Worm (Caenorhabditis elegans) whole organism, early embryonic: ENCODE results near the gene F21D9.8.

Experiments
- B0310.2 ChIP-seq: sonication (generic microtip); optimal IDR thresholded peaks from 2 replicates; lab custom pipeline; 2016; ENCODE audit warnings: mild to moderate bottlenecking, missing genetic modification characterization, missing compliant biosample characterization
- F13C5.2 ChIP-seq: sonication (generic microtip); optimal IDR thresholded peaks from 2 replicates; lab custom pipeline; 2017; ENCODE audit warnings: mild to moderate bottlenecking, missing genetic modification characterization, inconsistent platforms, missing compliant biosample characterization
- aly-1 ChIP-seq: sonication (generic microtip); optimal IDR thresholded peaks from 2 replicates; lab custom pipeline; 2016; ENCODE audit warnings: missing genetic modification characterization, missing compliant biosample characterization
- ama-1 ChIP-seq: fragments of 150-350 bp; optimal IDR thresholded peaks from 2 replicates; lab custom pipeline; 2014
- ceh-13 ChIP-seq: fragments of 200-800 bp; sonication (Bioruptor generic); optimal IDR thresholded peaks from 2 replicates; lab custom pipeline; 2018; ENCODE audit warnings: mild to moderate bottlenecking, missing genetic modification characterization, missing compliant biosample characterization
- ceh-36 ChIP-seq: sonication (generic microtip); optimal IDR thresholded peaks from 2 replicates; lab custom pipeline; 2016; ENCODE audit warnings: missing genetic modification characterization, inconsistent platforms, missing compliant biosample characterization
- ets-7 ChIP-seq: sonication (generic microtip); optimal IDR thresholded peaks from 2 replicates; lab custom pipeline; 2016; ENCODE audit warnings: missing genotype, missing genetic modification characterization, missing compliant biosample characterization
- flt-1 ChIP-seq: fragments of 200-800 bp; sonication (Bioruptor generic); IDR thresholded peaks from 2 replicates; pipeline ENCODE4 v1.3.6; 2022; ENCODE audit warnings: missing genetic modification characterization, missing compliant biosample characterization
- hmbx-1 ChIP-seq: sonication (generic microtip); optimal IDR thresholded peaks from 2 replicates; lab custom pipeline; 2016; ENCODE audit warnings: mild to moderate bottlenecking, missing genetic modification characterization, missing compliant biosample characterization
- hmg-4 ChIP-seq: fragments of 200-800 bp; sonication (Bioruptor generic); optimal IDR thresholded peaks from 2 replicates; lab custom pipeline; 2018; ENCODE audit warnings: mild to moderate bottlenecking, missing genetic modification characterization, missing compliant biosample characterization
- hnd-1 ChIP-seq: sonication (generic microtip); optimal IDR thresholded peaks from 2 replicates; lab custom pipeline; 2016; ENCODE audit warnings: missing genetic modification characterization, missing compliant biosample characterization
- pes-1 ChIP-seq: fragments of 200-800 bp; sonication (Bioruptor generic); IDR thresholded peaks from 2 replicates; pipeline ENCODE4 v1.3.6; 2022; ENCODE audit warnings: missing genetic modification reagents, missing genetic modification characterization, missing compliant biosample characterization
- scrt-1 ChIP-seq: fragments of 200-800 bp; sonication (Bioruptor generic); IDR thresholded peaks from 2 replicates; pipeline ENCODE4 v1.3.6; 2022; ENCODE audit warnings: missing genetic modification characterization, missing compliant biosample characterization
- sea-1 ChIP-seq: fragments of 200-800 bp; sonication (Bioruptor generic); conservative IDR thresholded peaks from 2 replicates; pipeline ENCODE4 v1.3.6; 2022; ENCODE audit warnings: missing genetic modification characterization, missing compliant biosample characterization
- tbx-11 ChIP-seq: fragments of 200-800 bp; sonication (Bioruptor generic); IDR thresholded peaks from 2 replicates; pipeline ENCODE4 v1.3.6; 2022; ENCODE audit warnings: missing genetic modification characterization, missing compliant biosample characterization
- tbx-37 ChIP-seq: fragments of 200-800 bp; sonication (Bioruptor generic); conservative IDR thresholded peaks from 2 replicates; pipeline ENCODE4 v1.3.6; 2022; ENCODE audit warnings: missing genetic modification reagents, missing genetic modification characterization, missing compliant biosample characterization
- tra-4 ChIP-seq: sonication (generic microtip); optimal IDR thresholded peaks from 2 replicates; lab custom pipeline; 2017; ENCODE audit warnings: missing genetic modification characterization, missing compliant biosample characterization

The F21D9.8 gene

DNA sequence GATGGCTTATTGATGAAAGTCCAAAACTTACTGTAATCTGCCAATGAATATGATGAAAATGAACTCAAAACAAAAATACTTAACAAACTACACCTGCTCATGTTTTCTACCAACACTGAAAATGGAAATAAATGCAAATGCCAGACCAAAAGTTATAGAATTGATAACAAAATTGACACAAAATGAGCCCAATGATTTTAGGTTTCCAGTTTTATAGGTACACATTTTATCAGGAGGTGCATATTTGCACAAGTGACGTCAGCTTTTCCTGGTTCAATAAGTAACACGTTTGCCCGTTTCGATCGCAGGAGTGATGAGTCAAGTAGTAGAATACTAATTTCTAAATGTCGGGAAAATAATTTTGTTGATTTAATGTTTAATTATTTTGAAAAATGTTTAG is 16.9 kb upstream of the F21D9.8 start, which contains the start of gene F55C9.6:
F55C9.6 (minus strand) TSS at position 101 of the 400 bp plus-strand sequence.
- TF ChIP-seq hmg-4 (GFP tag; lab: Kevin White, UChicago) = no peak
- no peak for TF ChIP-seq scrt-1 (GFP tag; lab: Robert Waterston, UW)
- TF ChIP-seq ceh-36 (tag; lab: Kevin White, UChicago) = no peak
- no peak for TF ChIP-seq tbx-11 (GFP tag; lab: Robert Waterston, UW)
- no peak for TF ChIP-seq pes-1
- TF ChIP-seq hnd-1 (tag; lab: Kevin White, UChicago) = no peak
- TF ChIP-seq F13C5.2 (tag; lab: Kevin White, UChicago) = no peak
- no peak for TF ChIP-seq tbx-37 (GFP tag; lab: Robert Waterston, UW)
- no peak for TF ChIP-seq ama-1 (lab: Kevin White, UChicago)
- TF ChIP-seq sea-1 = no peak

DNA sequence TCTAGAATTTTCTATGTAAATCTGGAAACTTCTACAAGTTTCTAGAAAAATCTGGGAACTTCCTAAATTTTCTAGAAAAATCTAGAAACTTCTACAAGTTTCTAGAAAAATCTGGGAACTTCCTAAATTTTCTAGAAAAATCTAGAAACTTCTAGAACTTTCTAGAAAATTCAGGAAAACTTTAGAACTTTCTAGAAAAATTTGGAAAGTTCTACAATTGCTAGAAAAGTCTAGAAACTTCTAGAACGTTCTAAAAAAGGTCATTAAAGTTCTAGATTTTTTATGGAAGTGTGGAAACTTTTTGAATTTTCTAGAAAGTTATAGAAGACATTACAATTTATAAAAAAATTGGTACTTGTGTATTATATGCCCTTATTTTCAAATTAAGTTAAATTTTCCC is 13.2 kb upstream of the F21D9.8 start, which contains the start of gene F55C9.5:
F55C9.5 (minus strand) TSS at position 101 of the 400 bp plus-strand sequence.
- TF ChIP-seq aly-1 (tag; lab: Kevin White, UChicago) = no peak
- no peak for TF ChIP-seq sea-1
- TF ChIP-seq tbx-37 (GFP tag; lab: Robert Waterston, UW) = no peak
- TF ChIP-seq hmbx-1 = no peak
- no peak for TF ChIP-seq hmg-4 (GFP tag; lab: Kevin White, UChicago)
- TF ChIP-seq ceh-13 (GFP tag; lab: Kevin White, UChicago) = no peak
- TF ChIP-seq pes-1 = no peak
- TF ChIP-seq F13C5.2 (tag; lab: Kevin White, UChicago) = no peak
- no peak for TF ChIP-seq tbx-11 (GFP tag; lab: Robert Waterston, UW)
- TF ChIP-seq tra-4 (tag; lab: Kevin White, UChicago) = no peak
- no peak for TF ChIP-seq ama-1 (lab: Kevin White, UChicago)
- no peak for TF ChIP-seq hnd-1 (tag; lab: Kevin White, UChicago)
- TF ChIP-seq ets-7 (tag; lab: Kevin White, UChicago) = no peak
- TF ChIP-seq B0310.2 (tag; lab: Kevin White, UChicago) = no peak
- TF ChIP-seq flt-1 (GFP tag; lab: Robert Waterston, UW) = no peak
- TF ChIP-seq ceh-36 (tag; lab: Kevin White, UChicago) = no peak
- TF ChIP-seq scrt-1 (GFP tag; lab: Robert Waterston, UW) = no peak

DNA sequence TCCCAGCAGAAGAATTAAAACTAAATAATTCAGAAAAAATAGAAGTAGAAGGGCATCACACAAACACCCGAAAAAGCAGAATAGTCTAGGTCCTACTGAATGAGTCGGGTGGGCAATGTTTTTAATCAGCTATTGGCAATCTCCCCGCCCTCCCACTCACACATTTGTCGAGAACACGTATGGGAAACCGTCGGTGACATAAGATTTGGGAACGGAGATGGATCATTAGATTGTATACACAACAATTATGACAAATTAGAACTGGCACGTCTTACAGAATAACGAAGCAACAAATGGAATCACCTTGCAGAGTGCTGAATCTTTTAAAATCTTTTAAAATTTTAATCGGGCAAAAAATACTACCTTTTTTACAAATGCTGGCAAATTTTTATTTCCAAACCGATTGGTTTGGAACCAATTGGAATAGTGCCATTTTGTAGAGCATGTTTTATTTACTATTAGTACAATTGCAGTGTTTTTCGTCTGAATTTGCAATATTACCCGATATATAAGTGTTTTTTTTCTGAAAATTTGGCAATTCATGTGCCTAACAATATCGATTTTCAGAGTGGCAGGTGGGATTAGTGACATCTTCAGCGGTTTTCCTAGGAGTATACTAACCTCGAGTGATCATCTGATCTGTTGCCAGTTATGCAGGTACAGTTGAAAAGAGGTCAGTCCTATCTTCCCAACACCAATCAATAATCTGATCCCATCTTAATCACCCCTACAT is 8.5 kb upstream of the F21D9.8 start, which contains the start of the genes F55C9.3 and fbxb-57:
F55C9.3 (minus strand) TSS at position 101 of the 733 bp plus-strand sequence.
fbxb-57 (plus strand) TSS at position 683 of the 733 bp plus-strand sequence.
- TF ChIP-seq aly-1 (tag; lab: Kevin White, UChicago) (no peak), flt-1 (GFP tag; lab: Robert Waterston, UW) (no peak), sea-1 (no peak), hmg-4 (GFP tag; lab: Kevin White, UChicago) (no peak), tbx-11 (GFP tag; lab: Robert Waterston, UW) (no peak), tbx-37 (GFP tag; lab: Robert Waterston, UW) (no peak), ets-7 (tag; lab: Kevin White, UChicago) (no peak), F13C5.2 (tag; lab: Kevin White, UChicago) (no peak), B0310.2 (tag; lab: Kevin White, UChicago) (no peak), hnd-1 (tag; lab: Kevin White, UChicago) (no peak), hmbx-1 (no peak), tra-4 (tag; lab: Kevin White, UChicago) (no peak)

DNA sequence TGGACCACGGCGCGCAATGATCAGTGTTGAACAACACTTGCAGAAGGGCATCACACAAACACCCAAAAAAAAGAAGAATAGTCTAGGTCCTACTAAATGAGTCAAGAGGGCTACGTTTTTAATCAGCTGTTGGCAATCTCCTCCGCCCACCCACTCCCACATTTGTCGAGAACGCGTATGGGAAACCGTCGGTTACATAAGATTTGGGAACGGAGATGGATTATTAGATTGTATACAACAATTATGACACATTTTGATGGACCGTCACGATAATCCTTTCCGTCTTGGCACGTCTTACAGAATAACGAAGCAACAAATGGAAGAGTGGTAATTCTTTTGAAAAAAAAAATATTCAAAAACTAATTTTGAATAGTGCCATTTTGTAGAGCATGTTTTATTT is 6.1 kb upstream of the F21D9.8 start:
- no peak for TF ChIP-seq flt-1 (GFP tag; lab: Robert Waterston, UW)

DNA sequence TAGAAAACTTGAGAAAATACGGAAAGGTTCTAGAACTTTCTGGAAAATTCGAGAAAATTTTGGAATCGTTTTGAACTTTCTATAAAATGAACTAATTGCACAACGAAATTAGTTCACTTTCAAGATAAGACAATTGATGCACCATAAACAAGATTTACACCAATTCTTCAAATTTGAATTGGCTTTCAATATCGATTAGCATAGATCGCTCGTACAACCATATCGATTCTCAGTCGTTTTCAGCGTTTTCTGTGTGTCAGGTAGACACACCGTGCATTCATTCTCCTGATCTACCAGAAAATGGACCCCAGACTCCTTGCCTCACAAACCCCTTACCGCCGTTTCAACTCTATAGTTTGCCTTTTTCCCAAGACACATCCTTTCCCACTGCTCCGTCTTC is 2.5 kb upstream of the F21D9.8 start, which contains the start of gene fbxb-117:
fbxb-117 (plus strand) TSS at position 301 of the 400 bp plus-strand sequence.
- TF ChIP-seq hnd-1 (tag; lab: Kevin White, UChicago) = no peak
- no peak for TF ChIP-seq ceh-13 (GFP tag; lab: Kevin White, UChicago)
- TF ChIP-seq flt-1 (GFP tag; lab: Robert Waterston, UW) = no peak
- no peak for TF ChIP-seq B0310.2 (tag; lab: Kevin White, UChicago)
- no peak for TF ChIP-seq hmg-4 (GFP tag; lab: Kevin White, UChicago)
- TF ChIP-seq pes-1 = no peak
- TF ChIP-seq ets-7 (tag; lab: Kevin White, UChicago) = no peak
- no peak for TF ChIP-seq ama-1 (lab: Kevin White, UChicago)
- TF ChIP-seq tbx-11 (GFP tag; lab: Robert Waterston, UW) = no peak
- TF ChIP-seq sea-1 = no peak
- TF ChIP-seq tbx-37 (GFP tag; lab: Robert Waterston, UW) = no peak
- no peak for TF ChIP-seq scrt-1 (GFP tag; lab: Robert Waterston, UW)
- no peak for TF ChIP-seq aly-1 (tag; lab: Kevin White, UChicago)
- TF ChIP-seq hmbx-1 = no peak
- TF ChIP-seq tra-4 (tag; lab: Kevin White, UChicago) = no peak

DNA sequence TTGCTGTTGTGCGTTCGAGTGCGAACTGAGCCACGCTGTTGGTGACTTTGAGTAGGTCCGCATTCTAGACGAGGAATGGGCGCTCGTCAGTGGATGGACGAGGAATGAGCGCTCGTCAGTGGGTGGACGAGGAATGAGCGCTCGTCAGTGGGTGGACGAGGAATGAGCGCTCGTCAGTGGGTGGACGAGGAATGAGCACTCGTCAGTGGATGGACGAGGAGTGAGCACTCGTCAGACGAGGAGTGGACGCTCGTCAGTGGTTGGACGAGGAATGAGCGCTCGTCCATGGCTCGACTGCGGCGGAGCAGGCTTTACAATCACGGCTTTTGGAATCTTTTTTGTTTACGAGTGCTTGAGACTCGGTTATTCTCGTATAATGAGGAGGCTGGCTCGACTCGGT is 1.3 kb downstream of the F21D9.8 start:
- TF ChIP-seq ets-7 (tag; lab: Kevin White, UChicago) (no peak), hmg-4 (GFP tag; lab: Kevin White, UChicago) (no peak), scrt-1 (GFP tag; lab: Robert Waterston, UW) (no peak), ceh-13 (GFP tag; lab: Kevin White, UChicago) (no peak), tbx-37 (GFP tag; lab: Robert Waterston, UW) (no peak), ceh-36 (tag; lab: Kevin White, UChicago) (no peak), hnd-1 (tag; lab: Kevin White, UChicago) (no peak), flt-1 (GFP tag; lab: Robert Waterston, UW) (no peak), pes-1 (no peak)

DNA sequence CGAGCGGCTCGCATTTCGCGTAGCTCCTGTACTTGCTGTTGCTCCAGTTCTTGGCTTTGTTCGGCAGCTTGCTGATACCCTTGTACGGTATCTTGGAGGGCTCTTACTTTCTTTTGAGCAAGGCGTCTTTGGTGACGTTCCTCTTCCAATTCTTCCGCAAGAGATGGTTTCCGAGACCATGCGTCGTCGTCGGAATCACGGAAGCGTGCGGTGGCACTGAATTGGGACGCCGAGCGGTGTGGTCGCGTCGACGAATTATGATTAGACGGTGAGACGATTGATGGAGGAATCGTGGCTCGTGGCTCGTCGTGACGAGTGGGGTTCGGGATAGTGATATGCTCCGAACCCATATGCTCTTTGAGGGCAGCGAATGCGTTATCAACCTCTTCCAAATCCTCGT is 3.4 kb downstream of the F21D9.8 start:
- no peak for TF ChIP-seq ama-1 (lab: Kevin White, UChicago)
- no peak for TF ChIP-seq sea-1
- no peak for TF ChIP-seq tbx-11 (GFP tag; lab: Robert Waterston, UW)
- no peak for TF ChIP-seq ets-7 (tag; lab: Kevin White, UChicago)
- TF ChIP-seq tbx-37 (GFP tag; lab: Robert Waterston, UW) = no peak
- TF ChIP-seq tra-4 (tag; lab: Kevin White, UChicago) = no peak
- TF ChIP-seq F13C5.2 (tag; lab: Kevin White, UChicago) = no peak
- no peak for TF ChIP-seq B0310.2 (tag; lab: Kevin White, UChicago)
- no peak for TF ChIP-seq ceh-36 (tag; lab: Kevin White, UChicago)
- no peak for TF ChIP-seq scrt-1 (GFP tag; lab: Robert Waterston, UW)
- TF ChIP-seq pes-1 = no peak
- no peak for TF ChIP-seq hmg-4 (GFP tag; lab: Kevin White, UChicago)
- no peak for TF ChIP-seq hnd-1 (tag; lab: Kevin White, UChicago)
- TF ChIP-seq ceh-13 (GFP tag; lab: Kevin White, UChicago) = no peak
- no peak for TF ChIP-seq hmbx-1
- TF ChIP-seq flt-1 (GFP tag; lab: Robert Waterston, UW) = no peak
- no peak for TF ChIP-seq aly-1 (tag; lab: Kevin White, UChicago)
